Worm (Caenorhabditis elegans) whole organism, L4 larva: ENCODE results near the gene C03H12.1.
A peak's percentile ranks its signal among the peaks of the same experiment; 100 is the strongest.

ENCODE experiments used
- F10B5.3 ChIP-seq: sonication (generic microtip); optimal IDR thresholded peaks from 2 replicates; lab custom pipeline; 2016; ENCODE audit warnings: mild to moderate bottlenecking, missing genetic modification characterization, missing compliant biosample characterization
- F49E8.2 ChIP-seq: sonication (generic microtip); optimal IDR thresholded peaks from 2 replicates; lab custom pipeline; 2016; ENCODE audit warnings: missing compliant biosample characterization, mild to moderate bottlenecking, missing genetic modification characterization, borderline replicate concordance
- T26A8.4 ChIP-seq: fragments of 200-800 bp; sonication (Bioruptor generic); IDR thresholded peaks from 2 replicates; pipeline ENCODE4 v1.3.6; 2022; ENCODE audit warnings: missing genetic modification characterization, missing compliant biosample characterization
- Y5F2A.4 ChIP-seq: fragments of 200-800 bp; sonication (Bioruptor generic); optimal IDR thresholded peaks from 2 replicates; lab custom pipeline; 2018; ENCODE audit warnings: mild to moderate bottlenecking, missing genetic modification characterization, missing compliant biosample characterization
- aha-1 ChIP-seq: fragments of 150-350 bp; peaks from one replicate; lab custom pipeline; 2014; ENCODE audit warnings: missing biosample characterization, missing genetic modification characterization
- aly-2 ChIP-seq: sonication (generic microtip); optimal IDR thresholded peaks from 2 replicates; lab custom pipeline; 2018; ENCODE audit warnings: missing biosample characterization, missing genetic modification characterization
- arid-1 ChIP-seq: fragments of 200-800 bp; sonication (Bioruptor generic); conservative IDR thresholded peaks from 2 replicates; pipeline ENCODE4 v1.3.6; 2022; ENCODE audit warnings: missing genetic modification reagents, missing genetic modification characterization, missing compliant biosample characterization
- daf-16 ChIP-seq, 3 experiments: sonication (generic microtip); optimal IDR thresholded peaks; 2 replicates each; lab custom pipeline; 2016 to 2017; ENCODE audit warnings: missing genetic modification characterization in 3 of 3, missing genetic modification reagents in 3 of 3, mild to moderate bottlenecking in 2 of 3, missing compliant biosample characterization in 2 of 3, missing biosample characterization in 1 of 3, moderate library complexity in 1 of 3
- daf-19 ChIP-seq: fragments of 200-800 bp; sonication (Bioruptor generic); conservative IDR thresholded peaks from 2 replicates; pipeline ENCODE4 v1.3.6; 2022; ENCODE audit warnings: missing genetic modification characterization, missing compliant biosample characterization
- dmd-6 ChIP-seq: fragments of 200-800 bp; sonication (Bioruptor generic); IDR thresholded peaks from 2 replicates; pipeline ENCODE4 v1.3.6; 2022; ENCODE audit warnings: missing genetic modification reagents, missing genetic modification characterization, missing compliant biosample characterization
- dve-1 ChIP-seq: sonication (generic microtip); optimal IDR thresholded peaks from 2 replicates; lab custom pipeline; 2017; ENCODE audit warnings: antibody characterized with exemption, mild to moderate bottlenecking, missing genetic modification characterization, missing compliant biosample characterization; ENCODE audit not compliant: insufficient read depth
- egl-43 ChIP-seq: fragments of 200-800 bp; sonication (Bioruptor generic); IDR thresholded peaks from 2 replicates; pipeline ENCODE4 v1.3.6; 2022; ENCODE audit warnings: missing genetic modification reagents, missing genetic modification characterization, missing compliant biosample characterization
- hlh-11 ChIP-seq: fragments of 200-800 bp; sonication (Bioruptor generic); optimal IDR thresholded peaks from 2 replicates; lab custom pipeline; 2018; ENCODE audit warnings: mild to moderate bottlenecking, missing genetic modification characterization, missing compliant biosample characterization
- hlh-30 ChIP-seq: sonication (generic microtip); optimal IDR thresholded peaks from 2 replicates; lab custom pipeline; 2017; ENCODE audit warnings: antibody characterized with exemption, mild to moderate bottlenecking, missing genetic modification characterization, missing compliant biosample characterization; ENCODE audit not compliant: insufficient read depth
- lim-7 ChIP-seq: fragments of 200-800 bp; sonication (Bioruptor generic); IDR thresholded peaks from 2 replicates; pipeline ENCODE4 v1.3.6; 2022; ENCODE audit warnings: missing genetic modification characterization, missing compliant biosample characterization
- lin-38 ChIP-seq: fragments of 200-800 bp; sonication (Bioruptor generic); IDR thresholded peaks from 2 replicates; pipeline ENCODE4 v1.3.6; 2022; ENCODE audit warnings: missing genetic modification reagents, missing genetic modification characterization, missing compliant biosample characterization
- lsy-2 ChIP-seq, 2 experiments: fragments of 150-350 bp in 1 of 2; sonication (generic microtip) in 1 of 2; optimal IDR thresholded peaks; 2 replicates each; lab custom pipeline; 2014 to 2017; ENCODE audit warnings: missing biosample characterization in 2 of 2, missing genetic modification characterization in 2 of 2
- mdl-1 ChIP-seq, 2 experiments: fragments of 150-350 bp in 1 of 2; sonication (generic microtip) in 1 of 2; optimal IDR thresholded peaks; 2 replicates each; lab custom pipeline; 2014 to 2017; ENCODE audit warnings: missing biosample characterization in 2 of 2, missing genetic modification characterization in 2 of 2
- mep-1 ChIP-seq: fragments of 150-350 bp; sonication (generic microtip); optimal IDR thresholded peaks from 3 replicates; lab custom pipeline; 2014; ENCODE audit warnings: missing biosample characterization, missing genetic modification characterization
- mes-2 ChIP-seq: sonication (generic microtip); optimal IDR thresholded peaks from 2 replicates; lab custom pipeline; 2016; ENCODE audit warnings: missing genotype, mild to moderate bottlenecking, missing genetic modification characterization, missing compliant biosample characterization; ENCODE audit not compliant: poor library complexity, severe bottlenecking
- mxl-3 ChIP-seq: fragments of 200-800 bp; sonication (Bioruptor generic); optimal IDR thresholded peaks from 2 replicates; lab custom pipeline; 2018; ENCODE audit warnings: mild to moderate bottlenecking, missing genetic modification characterization, missing compliant biosample characterization
- nhr-10 ChIP-seq: fragments of 150-350 bp; optimal IDR thresholded peaks from 2 replicates; lab custom pipeline; 2014; ENCODE audit warnings: missing biosample characterization, missing genetic modification characterization
- nhr-237 ChIP-seq: sonication (generic microtip); optimal IDR thresholded peaks from 2 replicates; lab custom pipeline; 2017; ENCODE audit warnings: missing biosample characterization, missing genetic modification characterization
- nhr-25 ChIP-seq: sonication (generic microtip); optimal IDR thresholded peaks from 2 replicates; lab custom pipeline; 2017; ENCODE audit warnings: missing genetic modification characterization, mild to moderate bottlenecking, missing compliant biosample characterization, antibody characterized with exemption, moderate library complexity, borderline replicate concordance; ENCODE audit not compliant: insufficient read depth
- nhr-28 ChIP-seq: fragments of 150-350 bp; optimal IDR thresholded peaks from 2 replicates; lab custom pipeline; 2014; ENCODE audit warnings: missing biosample characterization, missing genetic modification characterization
- nhr-48 ChIP-seq: sonication (generic microtip); optimal IDR thresholded peaks from 2 replicates; lab custom pipeline; 2016; ENCODE audit warnings: mild to moderate bottlenecking, missing genetic modification characterization, missing compliant biosample characterization
- nhr-77 ChIP-seq: fragments of 150-350 bp; optimal IDR thresholded peaks from 2 replicates; lab custom pipeline; 2014; ENCODE audit warnings: missing biosample characterization, missing genetic modification characterization
- pqm-1 ChIP-seq: sonication (generic microtip); optimal IDR thresholded peaks from 2 replicates; lab custom pipeline; 2017; ENCODE audit warnings: missing biosample characterization, missing genetic modification characterization
- sdz-12 ChIP-seq: fragments of 200-800 bp; sonication (Bioruptor generic); optimal IDR thresholded peaks from 2 replicates; lab custom pipeline; 2018; ENCODE audit warnings: mild to moderate bottlenecking, missing genetic modification characterization, missing compliant biosample characterization
- snpc-1.2 ChIP-seq: fragments of 200-800 bp; sonication (Bioruptor generic); IDR thresholded peaks from 2 replicates; pipeline ENCODE4 v1.3.6; 2022; ENCODE audit warnings: missing genetic modification reagents, missing genetic modification characterization, missing compliant biosample characterization
- spr-3 ChIP-seq: fragments of 200-800 bp; sonication (Bioruptor generic); optimal IDR thresholded peaks from 2 replicates; lab custom pipeline; 2018; ENCODE audit warnings: mild to moderate bottlenecking, missing genetic modification characterization, missing compliant biosample characterization
- tra-1 ChIP-seq: fragments of 200-800 bp; sonication (Bioruptor generic); IDR thresholded peaks from 2 replicates; pipeline ENCODE4 v1.3.6; 2022; ENCODE audit warnings: missing genetic modification reagents, missing genetic modification characterization, missing compliant biosample characterization
- unc-62 ChIP-seq, 3 experiments: fragments of 150-350 bp in 1 of 3; sonication (generic microtip); optimal IDR thresholded peaks in 2 of 3; peaks in 1 of 3; 1 replicate in 1 of 3; 2 replicates in 2 of 3; lab custom pipeline; 2014 to 2017; ENCODE audit warnings: missing biosample characterization in 3 of 3, missing genetic modification characterization in 3 of 3, missing genetic modification reagents in 3 of 3, missing genotype in 1 of 3
- vab-7 ChIP-seq: fragments of 200-800 bp; sonication (Bioruptor generic); IDR thresholded peaks from 2 replicates; pipeline ENCODE4 v1.3.6; 2022; ENCODE audit warnings: missing genetic modification reagents, missing genetic modification characterization, missing compliant biosample characterization
- zfp-2 ChIP-seq: sonication (generic microtip); optimal IDR thresholded peaks from 2 replicates; lab custom pipeline; 2016; ENCODE audit warnings: mild to moderate bottlenecking, missing genetic modification characterization, missing compliant biosample characterization
- zfp-3 ChIP-seq: fragments of 200-800 bp; sonication (Bioruptor generic); conservative IDR thresholded peaks from 2 replicates; pipeline ENCODE4 v1.3.6; 2022; ENCODE audit warnings: missing genetic modification reagents, missing genetic modification characterization, missing compliant biosample characterization

Gene C03H12.1

DNA sequence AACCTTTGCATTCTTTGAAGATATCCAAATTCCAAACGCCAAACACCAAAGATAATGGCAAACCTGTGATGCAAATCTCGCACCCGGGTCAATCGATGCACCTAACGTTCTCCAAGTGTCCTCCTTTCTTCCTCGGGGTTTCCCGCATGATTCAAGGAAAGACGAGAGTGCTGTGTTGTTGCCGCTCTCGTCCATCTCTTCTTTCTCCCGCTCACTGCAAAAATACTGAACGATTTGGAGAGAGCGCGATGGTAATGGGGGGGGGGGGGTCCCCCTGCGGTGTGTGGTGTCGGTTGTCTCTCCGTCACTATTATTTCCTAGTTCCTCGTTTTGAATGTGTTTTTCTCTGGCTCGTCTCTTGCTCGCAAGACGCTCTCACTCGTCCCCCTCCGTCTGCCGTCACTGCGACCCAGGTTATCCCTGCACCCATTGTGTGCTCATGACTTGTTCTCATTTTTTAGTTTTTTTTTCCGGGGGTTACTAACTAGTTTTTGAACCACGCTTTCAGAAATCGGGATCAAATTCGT, 18.2 kb downstream of the C03H12.1 start (continued):
- TF ChIP-seq zfp-2 (no peak), sdz-12 (GFP tag; lab: Kevin White, UChicago) (no peak), F10B5.3 (peak; percentile 20), egl-43 (GFP tag; lab: Robert Waterston, UW) (peak; percentile 88), mep-1 (tag; lab: Kevin White, UChicago) (peak; percentile 88), vab-7 (GFP tag; lab: Robert Waterston, UW) (peak; percentile 57; the same call in 1 of the 2 replicates), hlh-11 (peak; percentile 95), arid-1 (GFP tag; lab: Robert Waterston, UW) (peak; percentile 73), dve-1 (peak; percentile 72), T26A8.4 (GFP tag; lab: Robert Waterston, UW) (peak; percentile 64), daf-16 (GFP tag; optimal IDR thresholded peaks at IDR 0.05; lab: Kevin White, UChicago) (peak in 1 of 2 experiments; percentile 74), daf-16 (tag; optimal IDR thresholded peaks at IDR 0.05; lab: Kevin White, UChicago) (peak; percentile 55), nhr-25 (tag; lab: Kevin White, UChicago) (peak; percentile 70)

DNA sequence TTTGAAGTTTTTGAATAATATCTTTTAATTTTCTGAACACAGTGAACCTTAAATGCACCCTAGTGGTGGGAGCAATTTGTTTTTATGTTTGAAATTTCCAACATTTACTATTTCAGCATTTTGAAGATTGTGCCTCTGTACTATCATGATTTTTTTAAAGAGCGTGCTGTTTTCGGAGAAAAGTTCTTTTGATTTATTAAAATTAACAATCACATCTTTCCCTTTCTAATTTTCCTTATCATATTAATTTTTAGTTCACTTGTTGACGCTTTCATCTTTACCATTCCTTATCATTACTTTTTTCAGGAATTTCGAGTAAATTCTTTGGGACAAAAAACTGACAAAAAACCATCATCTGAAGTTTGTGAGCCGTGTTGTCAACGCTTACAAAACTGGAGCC, 18.7 kb downstream of the C03H12.1 start, which contains the start of gene nhr-48:
Gene nhr-48, plus strand, starts transcription at position 301 of the 400 bp plus-strand sequence.
- TF ChIP-seq daf-16 (GFP tag; optimal IDR thresholded peaks at IDR 0.05; lab: Kevin White, UChicago): no peak
- peak; percentile 65 for TF ChIP-seq daf-16 (tag; optimal IDR thresholded peaks at IDR 0.05; lab: Kevin White, UChicago)
- peak in 1 of 2 experiments; percentile 56 for TF ChIP-seq unc-62 (GFP tag; optimal IDR thresholded peaks at IDR 0.05 in 1 of 2; lab: Kevin White, UChicago)
- TF ChIP-seq unc-62 (tag; optimal IDR thresholded peaks at IDR 0.05; lab: Kevin White, UChicago): no peak
- TF ChIP-seq zfp-3 (GFP tag; lab: Robert Waterston, UW): no peak
- TF ChIP-seq, all 104 proteins: peak for 2

DNA sequence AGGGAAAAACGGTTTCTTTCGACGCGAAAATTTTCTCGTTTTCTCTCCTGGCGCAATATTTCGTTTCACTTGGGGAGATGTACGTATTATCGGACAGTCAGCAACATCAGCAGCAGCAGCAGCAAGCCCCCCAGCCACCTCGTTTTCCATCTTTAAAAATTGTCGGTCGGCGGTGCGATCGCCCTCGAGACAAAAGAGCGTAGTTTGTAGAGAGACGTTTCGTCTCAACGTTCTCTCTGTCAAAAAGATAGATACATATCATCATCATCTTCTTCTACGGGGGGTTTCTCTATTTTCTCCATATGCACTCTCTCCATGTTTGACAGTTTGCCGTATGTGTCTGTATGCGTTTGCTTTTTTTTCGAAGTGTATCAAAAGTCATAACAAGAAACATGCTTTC, 20.3 kb downstream of the C03H12.1 start:
- TF ChIP-seq hlh-30: peak; percentile 88
- TF ChIP-seq dmd-6 (GFP tag; lab: Robert Waterston, UW): peak; percentile 93
- no peak for TF ChIP-seq lim-7
- no peak for TF ChIP-seq daf-19 (GFP tag; lab: Robert Waterston, UW)
- peak; percentile 96 for TF ChIP-seq nhr-48
- no peak for TF ChIP-seq aly-2 (tag; lab: Kevin White, UChicago)
- no peak for TF ChIP-seq nhr-237 (tag; lab: Kevin White, UChicago)
- TF ChIP-seq daf-16 (GFP tag; optimal IDR thresholded peaks at IDR 0.05; lab: Kevin White, UChicago): no peak
- TF ChIP-seq daf-16 (tag; optimal IDR thresholded peaks at IDR 0.05; lab: Kevin White, UChicago): peak; percentile 54
- peak; percentile 58 for TF ChIP-seq mep-1 (tag; lab: Kevin White, UChicago)
- no peak for TF ChIP-seq spr-3 (GFP tag; lab: Kevin White, UChicago)
- peak; percentile 89 for TF ChIP-seq hlh-11
- TF ChIP-seq dve-1: peak; percentile 70
- peak; percentile 85 for TF ChIP-seq aha-1 (tag; lab: Kevin White, UChicago)
- no peak for TF ChIP-seq zfp-3 (GFP tag; lab: Robert Waterston, UW)
- TF ChIP-seq Y5F2A.4: no peak
- no peak for TF ChIP-seq lin-38 (GFP tag; lab: Robert Waterston, UW)
- TF ChIP-seq nhr-28 (tag; lab: Kevin White, UChicago): peak; percentile 93
- TF ChIP-seq F49E8.2 (tag; lab: Kevin White, UChicago): no peak
- TF ChIP-seq pqm-1 (tag; lab: Kevin White, UChicago): peak; percentile 43
- peak; percentile 83 for TF ChIP-seq mxl-3 (GFP tag; lab: Kevin White, UChicago)
- peak; percentile 70 for TF ChIP-seq nhr-77 (tag; lab: Kevin White, UChicago)
- peak; percentile 89 for TF ChIP-seq nhr-10 (tag; lab: Kevin White, UChicago)
- peak; percentile 43 for TF ChIP-seq mes-2
- peak; percentile 85 to 90 for TF ChIP-seq mdl-1 (tag; optimal IDR thresholded peaks at IDR 0.05; lab: Kevin White, UChicago)
- TF ChIP-seq nhr-25 (tag; lab: Kevin White, UChicago): peak; percentile 49
- TF ChIP-seq snpc-1.2: no peak
- TF ChIP-seq sdz-12 (GFP tag; lab: Kevin White, UChicago): no peak
- TF ChIP-seq lsy-2 (tag; optimal IDR thresholded peaks at IDR 0.05; lab: Kevin White, UChicago): peak in 1 of 2 experiments; percentile 55
- peak; percentile 68; the same call in 1 of the 2 replicates for TF ChIP-seq tra-1 (GFP tag; lab: Robert Waterston, UW)
